Fruit fly (Drosophila melanogaster) whole organism, wandering third instar larva: ENCODE measurements around the gene Vm26Aa.

ENCODE experiments used
- Abd-B ChIP-seq: fragments of >200 bp; optimal IDR thresholded peaks from 2 replicates; lab custom pipeline; 2017; ENCODE audit warnings: missing biosample characterization, missing genetic modification characterization
- CG32264 ChIP-seq: fragments of 200-800 bp; sonication (Bioruptor generic); optimal IDR thresholded peaks from 2 replicates; lab custom pipeline; 2016; ENCODE audit warnings: missing biosample characterization, missing genetic modification characterization
- CG9705 ChIP-seq: fragments of 200-800 bp; sonication (Bioruptor generic); optimal IDR thresholded peaks from 2 replicates; lab custom pipeline; 2018; ENCODE audit warnings: missing biosample characterization, mild to moderate bottlenecking, missing genetic modification characterization
- CrebA ChIP-seq: fragments of 200-800 bp; sonication (Bioruptor generic); optimal IDR thresholded peaks from 2 replicates; lab custom pipeline; 2016; ENCODE audit warnings: missing biosample characterization, mild to moderate bottlenecking, missing genetic modification characterization, borderline replicate concordance
- Dfd ChIP-seq: fragments of >200 bp; optimal IDR thresholded peaks from 2 replicates; lab custom pipeline; 2017; ENCODE audit warnings: missing biosample characterization, missing genetic modification characterization
- Dif ChIP-seq: fragments of 200-275, 200-300 bp; sonication (Bioruptor generic); optimal IDR thresholded peaks from 2 replicates; lab custom pipeline; 2018; ENCODE audit warnings: missing biosample characterization, missing genetic modification characterization; ENCODE audit not compliant: partially characterized antibody
- GATAd ChIP-seq: sonication (Bioruptor generic); optimal IDR thresholded peaks from 2 replicates; lab custom pipeline; 2016; ENCODE audit warnings: missing biosample characterization, missing genetic modification characterization
- HLH106 ChIP-seq: fragments of 200-800 bp; optimal IDR thresholded peaks from 3 replicates; lab custom pipeline; 2019; ENCODE audit warnings: missing biosample characterization, mild to moderate bottlenecking, missing genetic modification characterization, moderate library complexity
- Hnf4 ChIP-seq: fragments of 200-800 bp; sonication (Bioruptor generic); optimal IDR thresholded peaks from 2 replicates; lab custom pipeline; 2016; ENCODE audit warnings: missing biosample characterization, mild to moderate bottlenecking, missing genetic modification characterization
- Hr78 ChIP-seq: fragments of >200 bp; optimal IDR thresholded peaks from 2 replicates; lab custom pipeline; 2017; ENCODE audit warnings: missing biosample characterization, missing genetic modification characterization
- Hr83 ChIP-seq: fragments of 200-300 bp; sonication (Bioruptor generic); optimal IDR thresholded peaks from 2 replicates; lab custom pipeline; 2016; ENCODE audit warnings: missing biosample characterization, mild to moderate bottlenecking, missing genetic modification characterization, moderate library complexity; ENCODE audit not compliant: poor library complexity, severe bottlenecking
- Jra ChIP-seq: sonication (Bioruptor generic); optimal IDR thresholded peaks from 2 replicates; lab custom pipeline; 2016; ENCODE audit warnings: missing biosample characterization, missing genetic modification characterization
- Mio ChIP-seq: sonication (Bioruptor generic); optimal IDR thresholded peaks from 2 replicates; lab custom pipeline; 2016; ENCODE audit warnings: missing biosample characterization, missing genetic modification characterization
- Myc ChIP-seq: fragments of >200 bp; optimal IDR thresholded peaks from 2 replicates; lab custom pipeline; 2017
- N ChIP-seq: fragments of >200 bp; optimal IDR thresholded peaks from 2 replicates; lab custom pipeline; 2018; ENCODE audit warnings: missing biosample characterization, missing external identifiers, missing genetic modification characterization
- OdsH ChIP-seq: fragments of 200-800 bp; sonication (Bioruptor generic); optimal IDR thresholded peaks from 2 replicates; lab custom pipeline; 2016; ENCODE audit warnings: missing biosample characterization, mild to moderate bottlenecking, missing genetic modification characterization
- Rel ChIP-seq, 2 experiments: fragments of 200-800 bp; sonication (Bioruptor generic) in 1 of 2; optimal IDR thresholded peaks; 2 replicates in 1 of 2; 3 replicates in 1 of 2; lab custom pipeline; 2016 to 2019; ENCODE audit warnings: mild to moderate bottlenecking in 2 of 2, missing biosample characterization in 2 of 2, missing genetic modification characterization in 2 of 2, moderate library complexity in 1 of 2
- Sp1 ChIP-seq: fragments of 200-800 bp; sonication (Bioruptor generic); optimal IDR thresholded peaks from 3 replicates; lab custom pipeline; 2019; ENCODE audit warnings: missing biosample characterization, mild to moderate bottlenecking, missing genetic modification characterization, moderate library complexity
- Vsx2 ChIP-seq: fragments of 200-300, 225-300 bp; sonication (Bioruptor generic); optimal IDR thresholded peaks from 2 replicates; lab custom pipeline; 2018; ENCODE audit warnings: missing biosample characterization, missing genetic modification characterization; ENCODE audit not compliant: partially characterized antibody
- br ChIP-seq: fragments of 200-800 bp; sonication (Bioruptor generic); optimal IDR thresholded peaks from 2 replicates; lab custom pipeline; 2016; ENCODE audit warnings: missing biosample characterization, missing genetic modification characterization
- brk ChIP-seq: fragments of 200-800 bp; sonication (Bioruptor generic); optimal IDR thresholded peaks from 2 replicates; lab custom pipeline; 2016; ENCODE audit warnings: missing biosample characterization, mild to moderate bottlenecking, missing genetic modification characterization
- dl ChIP-seq, 2 experiments: fragments of 175-275, 200-275 bp in 1 of 2; fragments of 200-275 bp in 1 of 2; sonication (Bioruptor generic); optimal IDR thresholded peaks; lab custom pipeline; 2018; ENCODE audit warnings: mild to moderate bottlenecking in 2 of 2, missing biosample characterization in 2 of 2, missing genetic modification characterization in 2 of 2, moderate library complexity in 2 of 2; ENCODE audit not compliant: partially characterized antibody in 2 of 2, insufficient read depth in 1 of 2
- dmrt93B ChIP-seq: fragments of 200-800 bp; sonication (Bioruptor generic); optimal IDR thresholded peaks from 2 replicates; lab custom pipeline; 2018; ENCODE audit warnings: missing biosample characterization, mild to moderate bottlenecking, missing genetic modification characterization
- dsf ChIP-seq: sonication (Bioruptor generic); optimal IDR thresholded peaks from 2 replicates; lab custom pipeline; 2016; ENCODE audit warnings: missing biosample characterization, missing genetic modification characterization, borderline replicate concordance
- ey ChIP-seq: fragments of 200-800 bp; sonication (Bioruptor generic); optimal IDR thresholded peaks from 2 replicates; lab custom pipeline; 2016; ENCODE audit warnings: missing biosample characterization, missing genetic modification characterization
- foxo ChIP-seq, 2 experiments: fragments of 200-800 bp; sonication (Bioruptor generic); optimal IDR thresholded peaks; 2 replicates in 1 of 2; 3 replicates in 1 of 2; lab custom pipeline; 2016 to 2017; ENCODE audit warnings: missing biosample characterization in 2 of 2, missing genetic modification characterization in 2 of 2
- fru ChIP-seq: fragments of 200-800 bp; sonication (Bioruptor generic); optimal IDR thresholded peaks from 3 replicates; lab custom pipeline; 2016; ENCODE audit warnings: missing biosample characterization, mild to moderate bottlenecking, missing genetic modification characterization
- h ChIP-seq: fragments of 200-800 bp; sonication (Bioruptor generic); optimal IDR thresholded peaks from 3 replicates; lab custom pipeline; 2016; ENCODE audit warnings: missing biosample characterization, mild to moderate bottlenecking, missing genetic modification characterization
- jim ChIP-seq: fragments of 175-275, 200-325 bp; sonication (Bioruptor generic); optimal IDR thresholded peaks from 2 replicates; lab custom pipeline; 2016; ENCODE audit warnings: missing biosample characterization, mild to moderate bottlenecking, missing genetic modification characterization
- lola ChIP-seq: fragments of >200 bp; optimal IDR thresholded peaks from 2 replicates; lab custom pipeline; 2017; ENCODE audit warnings: missing biosample characterization, missing genetic modification characterization
- pan ChIP-seq: fragments of >200 bp; optimal IDR thresholded peaks from 2 replicates; lab custom pipeline; 2017
- psq ChIP-seq: fragments of 200-800 bp; sonication (Bioruptor generic); optimal IDR thresholded peaks from 3 replicates; lab custom pipeline; 2017; ENCODE audit warnings: missing biosample characterization, mild to moderate bottlenecking, missing genetic modification characterization, moderate library complexity
- rgr ChIP-seq: fragments of 200-800 bp; sonication (Bioruptor generic); optimal IDR thresholded peaks from 3 replicates; lab custom pipeline; 2016; ENCODE audit warnings: missing biosample characterization, mild to moderate bottlenecking, missing genetic modification characterization
- sage ChIP-seq: fragments of 200-800 bp; sonication (Bioruptor generic); optimal IDR thresholded peaks from 2 replicates; lab custom pipeline; 2016; ENCODE audit warnings: missing biosample characterization, mild to moderate bottlenecking, missing genetic modification characterization
- sv ChIP-seq: fragments of 200-800 bp; sonication (Bioruptor generic); optimal IDR thresholded peaks from 3 replicates; lab custom pipeline; 2016; ENCODE audit warnings: missing biosample characterization, missing genetic modification characterization
- tai ChIP-seq: sonication (Bioruptor generic); optimal IDR thresholded peaks from 2 replicates; lab custom pipeline; 2016; ENCODE audit warnings: missing biosample characterization, missing genetic modification characterization
- usp ChIP-seq: fragments of >200 bp; optimal IDR thresholded peaks from 2 replicates; lab custom pipeline; 2017; ENCODE audit warnings: missing biosample characterization, missing genetic modification characterization
- woc ChIP-seq: sonication (Bioruptor generic); optimal IDR thresholded peaks from 2 replicates; lab custom pipeline; 2016; ENCODE audit warnings: missing biosample characterization, mild to moderate bottlenecking, missing genetic modification characterization

Vm26Aa gene

DNA sequence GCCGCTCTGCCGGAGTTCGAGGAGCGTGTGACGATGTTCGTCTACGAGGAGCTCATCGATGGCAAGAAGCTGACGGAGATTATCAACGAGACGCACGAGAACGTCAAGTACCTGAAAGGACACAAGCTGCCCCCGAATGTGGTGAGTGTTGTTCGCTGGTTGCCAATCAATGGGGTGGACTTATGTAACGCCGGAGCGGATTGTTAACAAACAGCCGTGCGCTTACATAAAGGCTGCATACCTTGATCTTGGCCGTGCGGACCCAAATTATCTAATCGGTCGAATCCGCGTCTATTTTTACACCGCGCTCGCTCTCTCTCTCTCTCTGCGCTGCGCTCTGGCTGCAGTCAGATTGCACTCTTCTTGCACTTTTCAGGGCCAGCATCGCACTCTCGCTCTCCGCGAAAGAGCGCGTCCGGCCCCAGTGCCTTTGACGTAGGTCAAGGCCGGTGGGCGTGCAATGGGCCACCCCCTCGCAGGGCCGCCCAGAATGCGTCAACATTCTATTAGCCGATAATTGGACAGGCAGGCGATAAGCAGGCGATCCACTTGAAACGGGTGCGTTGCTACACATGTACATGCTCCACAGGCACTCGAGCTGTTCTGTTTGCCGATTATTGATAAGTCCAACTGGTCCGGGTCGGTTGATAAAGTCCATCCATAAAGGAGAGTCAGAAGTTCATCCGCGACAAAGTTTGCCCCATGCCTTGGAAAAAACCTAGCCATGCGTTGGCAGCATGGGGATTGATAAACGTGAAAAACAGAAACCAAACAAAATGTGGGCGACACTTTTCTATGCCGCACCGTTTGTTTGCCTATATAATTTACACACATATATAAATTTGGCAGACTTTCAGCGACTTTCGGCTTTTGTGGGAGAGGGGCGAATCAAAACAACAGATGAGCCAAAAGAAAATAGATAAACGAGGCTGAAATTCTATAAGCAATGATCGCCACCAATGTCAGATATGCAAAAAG is 15.5 kb downstream of the Vm26Aa start:
- TF ChIP-seq Sp1 (GFP tag; lab: Kevin White, UChicago), result no peak
- TF ChIP-seq Rel (GFP tag; optimal IDR thresholded peaks at IDR 0.05; lab: Kevin White, UChicago), result no peak
- TF ChIP-seq Rel (tag; optimal IDR thresholded peaks at IDR 0.05; lab: Kevin White, UChicago), result peak; percentile 80
- peak; percentile 72 for TF ChIP-seq h (GFP tag; lab: Kevin White, UChicago)
- no peak for TF ChIP-seq sage (GFP tag; lab: Kevin White, UChicago)
- peak; percentile 42 for TF ChIP-seq Vsx2
- TF ChIP-seq Hr83, result peak; percentile 30
- no peak for TF ChIP-seq OdsH (GFP tag; lab: Kevin White, UChicago)
- TF ChIP-seq dl (GFP tag; optimal IDR thresholded peaks at IDR 0.05; lab: Kevin White, UChicago; ENCODE audit: insufficient read depth in 1 of 2, partially characterized antibody in 2 of 2), result peak; percentile 73 to 84
- TF ChIP-seq Dif (GFP tag; lab: Kevin White, UChicago), result peak; percentile 75

DNA sequence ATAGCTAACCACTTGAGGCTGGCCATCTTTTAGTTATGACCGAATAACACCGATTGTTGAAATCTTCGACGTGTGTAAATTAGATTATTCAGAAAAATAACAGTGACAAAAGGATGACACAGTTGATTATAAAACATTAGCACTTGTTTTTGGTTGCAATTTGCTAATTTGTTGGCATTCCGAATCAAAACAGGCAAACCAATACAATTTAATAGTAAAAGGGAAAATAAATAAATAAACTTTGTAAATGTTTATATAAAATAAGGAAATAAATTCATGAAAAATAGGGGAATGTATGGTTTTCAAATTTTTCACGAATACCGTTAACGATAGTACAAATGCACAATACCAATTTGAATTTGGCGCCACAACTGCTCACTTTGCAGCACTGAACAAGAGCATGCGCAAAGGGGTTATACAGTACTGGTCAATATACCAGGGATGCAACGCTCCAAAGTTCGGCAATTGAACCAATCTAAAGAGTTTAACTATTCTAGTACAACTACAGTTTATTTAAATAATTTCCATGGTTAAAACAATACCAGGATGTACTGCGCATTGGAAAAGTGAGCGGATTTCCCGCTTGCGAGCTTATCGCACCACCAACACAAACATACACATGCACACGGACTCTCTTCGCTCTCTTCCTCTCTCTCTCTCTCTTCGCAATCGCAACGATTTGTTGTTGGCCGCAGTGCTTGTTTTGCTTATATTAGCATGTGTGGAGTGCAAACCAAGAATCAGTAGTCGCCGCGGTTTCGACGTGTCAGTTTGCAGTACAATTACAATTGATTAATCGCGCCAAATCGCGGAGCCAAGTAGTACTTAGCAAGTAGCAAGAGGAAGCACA is 16.7 kb downstream of the Vm26Aa start, which contains the start of the genes Sfp26Ad and Gpdh1:
Gene Sfp26Ad (minus strand): TSS at position 76 of the 850 bp plus-strand sequence.
Gene Gpdh1 (plus strand): TSS at position 415 of the 850 bp plus-strand sequence.
- TF ChIP-seq N (GFP tag; lab: Kevin White, UChicago) (no peak), dl (GFP tag; optimal IDR thresholded peaks at IDR 0.05; lab: Kevin White, UChicago; ENCODE audit: insufficient read depth in 1 of 2, partially characterized antibody in 2 of 2) (peak; percentile 92 to 96), dmrt93B (GFP tag; lab: Kevin White, UChicago) (no peak), dsf (GFP tag; lab: Kevin White, UChicago) (peak; percentile 88), h (GFP tag; lab: Kevin White, UChicago) (peak; percentile 87), Mio (no peak), jim (GFP tag; lab: Kevin White, UChicago) (no peak), CrebA (GFP tag; lab: Kevin White, UChicago) (peak; percentile 89), rgr (GFP tag; lab: Kevin White, UChicago) (peak; percentile 87), Vsx2 (peak; percentile 29), Hnf4 (GFP tag; lab: Kevin White, UChicago) (peak; percentile 87), psq (GFP tag; lab: Kevin White, UChicago) (peak; percentile 78), usp (no peak), woc (peak; percentile 44), br (GFP tag; lab: Kevin White, UChicago) (peak; percentile 75), brk (GFP tag; lab: Kevin White, UChicago) (peak; percentile 67), tai (GFP tag; lab: Kevin White, UChicago) (no peak), sv (peak; percentile 89), Hr83 (peak; percentile 76), Sp1 (GFP tag; lab: Kevin White, UChicago) (peak; percentile 59), GATAd (peak; percentile 23), pan (lab: Kevin White, UChicago) (no peak), sage (GFP tag; lab: Kevin White, UChicago) (peak; percentile 76), Rel (GFP tag; optimal IDR thresholded peaks at IDR 0.05; lab: Kevin White, UChicago) (no peak), Rel (tag; optimal IDR thresholded peaks at IDR 0.05; lab: Kevin White, UChicago) (peak; percentile 46), lola (GFP tag; lab: Kevin White, UChicago) (no peak), fru (GFP tag; lab: Kevin White, UChicago) (peak; percentile 83), OdsH (GFP tag; lab: Kevin White, UChicago) (peak; percentile 80), CG9705 (GFP tag; lab: Kevin White, UChicago) (peak; percentile 79), Abd-B (no peak), Myc (lab: Kevin White, UChicago) (peak; percentile 38), ey (GFP tag; lab: Kevin White, UChicago) (peak; percentile 74), Dfd (no peak), Hr78 (GFP tag; lab: Kevin White, UChicago) (no peak), CG32264 (GFP tag; lab: Kevin White, UChicago) (peak; percentile 57), Jra (peak; percentile 72), HLH106 (tag; lab: Kevin White, UChicago) (peak; percentile 72), foxo (GFP tag; optimal IDR thresholded peaks at IDR 0.05; lab: Kevin White, UChicago) (peak; percentile 30 to 82), Dif (GFP tag; lab: Kevin White, UChicago) (peak; percentile 95)
